Fruit fly (Drosophila melanogaster): ENCODE results near the gene Ref1.
A peak's percentile ranks its signal among the peaks of the same experiment; 100 is the strongest.

Ref1 gene

DNA sequence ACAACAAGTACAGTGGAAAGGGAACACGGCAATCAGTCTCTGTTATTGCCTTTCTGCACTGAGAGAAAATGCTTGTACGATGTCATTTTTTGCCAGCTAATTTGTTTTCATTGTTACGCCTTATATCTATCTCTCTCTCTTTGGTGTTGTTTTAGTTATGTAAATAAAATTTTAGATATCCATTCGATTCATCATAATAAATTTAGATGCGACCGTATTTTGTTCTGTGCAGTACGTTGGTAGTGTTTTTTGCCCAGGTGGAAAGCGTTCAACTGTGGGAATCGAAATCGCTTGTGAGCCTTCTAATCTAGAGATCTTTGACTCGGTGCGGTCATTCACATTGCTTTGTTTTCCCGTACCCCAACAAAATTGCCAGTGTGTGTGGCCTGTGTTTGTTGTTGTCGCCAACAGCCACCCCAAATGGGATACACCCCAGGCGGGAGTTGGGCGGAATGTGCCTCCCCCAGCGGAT is 4.4 kb downstream of the Ref1 start (continued):
- TF ChIP-seq unpg (GFP tag; optimal IDR thresholded peaks at IDR 0.05) = peak; percentile 91
- TF ChIP-seq danr (GFP tag; IDR thresholded peaks at IDR 0.05) = no peak
- TF ChIP-seq CG8388 (GFP tag; optimal IDR thresholded peaks at IDR 0.05) = peak; percentile 84
- TF ChIP-seq CG16863 (GFP tag; optimal IDR thresholded peaks at IDR 0.05) = peak; percentile 87
- TF ChIP-seq CG8290 (GFP tag; optimal IDR thresholded peaks at IDR 0.05) = peak; percentile 72
- TF ChIP-seq CG8290 (tag; optimal IDR thresholded peaks at IDR 0.05) = peak; percentile 23 to 79
- peak; percentile 84 for TF ChIP-seq onecut (GFP tag; IDR thresholded peaks at IDR 0.05)
- TF ChIP-seq CG2202 (tag; optimal IDR thresholded peaks at IDR 0.05) = peak; percentile 67
- peak; percentile 79 for TF ChIP-seq Bdp1 (GFP tag; optimal IDR thresholded peaks at IDR 0.05)
- TF ChIP-seq amos (GFP tag; IDR thresholded peaks at IDR 0.05; ENCODE audit: partially characterized antibody) = no peak
- TF ChIP-seq abd-A (tag; optimal IDR thresholded peaks at IDR 0.05) = peak; percentile 0
- TF ChIP-seq CG13775 (GFP tag; optimal IDR thresholded peaks at IDR 0.05) = peak; percentile 87
- TF ChIP-seq dm (GFP tag; optimal IDR thresholded peaks at IDR 0.05) = peak; percentile 82
- peak; percentile 77 for TF ChIP-seq croc (GFP tag; conservative IDR thresholded peaks at IDR 0.05)
- no peak for TF ChIP-seq Doc2 (GFP tag; IDR thresholded peaks at IDR 0.05)
- peak; percentile 89 for TF ChIP-seq CG18262 (tag; optimal IDR thresholded peaks at IDR 0.05)
- TF ChIP-seq slbo (GFP tag; IDR thresholded peaks at IDR 0.05) = no peak
- peak; percentile 94 for TF ChIP-seq Fer1 (GFP tag; optimal IDR thresholded peaks at IDR 0.05)
- no peak for TF ChIP-seq CG4730 (GFP tag; IDR thresholded peaks at IDR 0.05)
- TF ChIP-seq shn (GFP tag; optimal IDR thresholded peaks at IDR 0.05) = peak; percentile 88
- peak; percentile 87 for TF ChIP-seq CG12104 (GFP tag; optimal IDR thresholded peaks at IDR 0.05)
- TF ChIP-seq mam (GFP tag; optimal IDR thresholded peaks at IDR 0.05) = peak; percentile 95
- TF ChIP-seq mld (GFP tag; IDR thresholded peaks at IDR 0.05; ENCODE audit: partially characterized antibody) = no peak
- peak; percentile 52 for TF ChIP-seq TFAM (GFP tag; optimal IDR thresholded peaks at IDR 0.05)
- peak; percentile 82 for TF ChIP-seq CG15696 (tag; optimal IDR thresholded peaks at IDR 0.05)
- TF ChIP-seq ci (GFP tag; IDR thresholded peaks at IDR 0.05) = no peak
- no peak for TF ChIP-seq dati (GFP tag; IDR thresholded peaks at IDR 0.05)
- TF ChIP-seq Sox102F (GFP tag; optimal IDR thresholded peaks at IDR 0.05) = peak; percentile 91
- TF ChIP-seq HLHmδ (GFP tag; optimal IDR thresholded peaks at IDR 0.05) = no peak
- TF ChIP-seq ac (GFP tag; optimal IDR thresholded peaks at IDR 0.05) = peak; percentile 25
- TF ChIP-seq Tbp (GFP tag; optimal IDR thresholded peaks at IDR 0.05) = no peak
- peak in 1 of 2 experiments; percentile 78 for TF ChIP-seq Hr78 (GFP tag; optimal IDR thresholded peaks at IDR 0.05)
- TF ChIP-seq CG17912 (GFP tag; optimal IDR thresholded peaks at IDR 0.05) = no peak
- TF ChIP-seq CG11398 (GFP tag; optimal IDR thresholded peaks at IDR 0.05) = peak; percentile 83
- peak; percentile 99 for TF ChIP-seq Med (GFP tag)
- peak; percentile 73 for TF ChIP-seq Spps (tag; optimal IDR thresholded peaks at IDR 0.05)
- TF ChIP-seq Meics (GFP tag; optimal IDR thresholded peaks at IDR 0.05) = peak; percentile 91
- peak; percentile 79 for TF ChIP-seq Neu2 (GFP tag; optimal IDR thresholded peaks at IDR 0.05; ENCODE audit: borderline replicate concordance)
- peak; percentile 71 for TF ChIP-seq CG5180 (GFP tag; optimal IDR thresholded peaks at IDR 0.05)
- TF ChIP-seq Ets65A (GFP tag) = peak; percentile 99
- TF ChIP-seq unc-4 (GFP tag; IDR thresholded peaks at IDR 0.05; ENCODE audit: partially characterized antibody) = no peak
- peak; percentile 92 for TF ChIP-seq ERR (GFP tag; optimal IDR thresholded peaks at IDR 0.05)
- TF ChIP-seq CG17829 (tag; optimal IDR thresholded peaks at IDR 0.05) = peak; percentile 92
- TF ChIP-seq CG3726 (GFP tag; IDR thresholded peaks at IDR 0.05) = no peak
- TF ChIP-seq hkb (optimal IDR thresholded peaks at IDR 0.05) = no peak
- no peak for TF ChIP-seq hkb (GFP tag; IDR thresholded peaks at IDR 0.05)
- TF ChIP-seq CG2712 (tag; optimal IDR thresholded peaks at IDR 0.05) = peak; percentile 92
- TF ChIP-seq sens (GFP tag) = peak; percentile 98
- TF ChIP-seq lmd (GFP tag; IDR thresholded peaks at IDR 0.05) = no peak
- TF ChIP-seq p53 (GFP tag; optimal IDR thresholded peaks at IDR 0.05) = peak; percentile 47
- TF ChIP-seq bab2 (GFP tag; optimal IDR thresholded peaks at IDR 0.05) = peak; percentile 95
- no peak for TF ChIP-seq sna (GFP tag; IDR thresholded peaks at IDR 0.05; ENCODE audit: partially characterized antibody)

All from whole organism, embryonic.